Fruit fly (Drosophila melanogaster) whole organism, prepupa: Measurements from ENCODE around the gene ro.
A peak's percentile ranks its signal among the peaks of the same experiment; 100 is the strongest.

Experiments used
- Blimp-1 ChIP-seq: fragments of 200-800 bp; sonication (Bioruptor generic); optimal IDR thresholded peaks from 3 replicates; lab custom pipeline; 2017; ENCODE audit warnings: missing biosample characterization, missing genetic modification characterization, mild to moderate bottlenecking, moderate library complexity, missing genetic modification reagents
- CG10631 ChIP-seq: fragments of 200-800 bp; sonication (Bioruptor generic); optimal IDR thresholded peaks from 2 replicates; lab custom pipeline; 2016; ENCODE audit warnings: missing biosample characterization, missing genetic modification characterization
- CG10669 ChIP-seq: fragments of 200-800 bp; sonication (Bioruptor generic); optimal IDR thresholded peaks from 3 replicates; lab custom pipeline; 2018; ENCODE audit warnings: missing biosample characterization, mild to moderate bottlenecking, missing genetic modification characterization, moderate library complexity
- CG11294 ChIP-seq: fragments of 200-800 bp; sonication (Bioruptor generic); IDR thresholded peaks from 2 replicates; pipeline ENCODE4 v1.3.6; 2022; ENCODE audit warnings: missing biosample characterization, missing genetic modification characterization
- CG11762 ChIP-seq: fragments of 200-800 bp; sonication (Bioruptor generic); optimal IDR thresholded peaks from 3 replicates; lab custom pipeline; 2016; ENCODE audit warnings: missing biosample characterization, missing genetic modification characterization; ENCODE audit not compliant: insufficient read depth
- CG15336 ChIP-seq: fragments of 200-800 bp; sonication (Bioruptor generic); IDR thresholded peaks from 2 replicates; pipeline ENCODE4 v1.3.6; 2022; ENCODE audit warnings: missing biosample characterization, missing genetic modification characterization
- CG1621 ChIP-seq: fragments of 200-800 bp; sonication (Bioruptor generic); optimal IDR thresholded peaks from 3 replicates; lab custom pipeline; 2018; ENCODE audit warnings: missing biosample characterization, mild to moderate bottlenecking, missing genetic modification characterization
- CG16779 ChIP-seq: fragments of 200-800 bp; sonication (Bioruptor generic); optimal IDR thresholded peaks from 3 replicates; lab custom pipeline; 2017; ENCODE audit warnings: missing biosample characterization, mild to moderate bottlenecking, missing genetic modification characterization
- CG3032 ChIP-seq: fragments of 200-800 bp; optimal IDR thresholded peaks from 2 replicates; lab custom pipeline; 2019; ENCODE audit warnings: missing biosample characterization, mild to moderate bottlenecking, missing genetic modification characterization, moderate library complexity
- CG31627 ChIP-seq: fragments of 200-800 bp; sonication (Bioruptor generic); optimal IDR thresholded peaks from 3 replicates; lab custom pipeline; 2016; ENCODE audit warnings: missing biosample characterization, missing genetic modification characterization
- CG32006 ChIP-seq: fragments of 200-800 bp; sonication (Bioruptor generic); optimal IDR thresholded peaks from 3 replicates; lab custom pipeline; 2017; ENCODE audit warnings: missing biosample characterization, mild to moderate bottlenecking, missing genetic modification characterization
- CG34406 ChIP-seq: fragments of 200-800 bp; sonication (Bioruptor generic); optimal IDR thresholded peaks from 3 replicates; lab custom pipeline; 2016; ENCODE audit warnings: missing biosample characterization, missing genetic modification characterization
- CG3919 ChIP-seq: fragments of 200-800 bp; sonication (Bioruptor generic); optimal IDR thresholded peaks from 3 replicates; lab custom pipeline; 2016; ENCODE audit warnings: missing biosample characterization, missing genetic modification characterization
- CG4318 ChIP-seq: fragments of 200-800 bp; sonication (Bioruptor generic); optimal IDR thresholded peaks from 3 replicates; lab custom pipeline; 2017; ENCODE audit warnings: missing biosample characterization, mild to moderate bottlenecking, missing genetic modification characterization
- CG6276 ChIP-seq: fragments of 200-800 bp; sonication (Bioruptor generic); optimal IDR thresholded peaks from 2 replicates; lab custom pipeline; 2017; ENCODE audit warnings: missing biosample characterization, mild to moderate bottlenecking, missing genetic modification characterization
- CG6808 ChIP-seq: fragments of 200-800 bp; sonication (Bioruptor generic); optimal IDR thresholded peaks from 3 replicates; lab custom pipeline; 2017; ENCODE audit warnings: missing biosample characterization, missing genetic modification characterization, mild to moderate bottlenecking, moderate library complexity, missing genetic modification reagents
- CG7368 ChIP-seq: fragments of 200-800 bp; sonication (Bioruptor generic); optimal IDR thresholded peaks from 3 replicates; lab custom pipeline; 2016; ENCODE audit warnings: missing biosample characterization, missing genetic modification characterization
- CG8319 ChIP-seq: fragments of 200-800 bp; sonication (Bioruptor generic); optimal IDR thresholded peaks from 3 replicates; lab custom pipeline; 2016; ENCODE audit warnings: missing biosample characterization, missing genetic modification characterization
- CG8632 ChIP-seq: fragments of 200-800 bp; sonication (Bioruptor generic); optimal IDR thresholded peaks from 3 replicates; lab custom pipeline; 2016; ENCODE audit warnings: missing biosample characterization, missing genetic modification characterization
- CG9139 ChIP-seq: fragments of 200-800 bp; sonication (Bioruptor generic); optimal IDR thresholded peaks from 3 replicates; lab custom pipeline; 2017; ENCODE audit warnings: missing biosample characterization, mild to moderate bottlenecking, missing genetic modification characterization
- Eip75B ChIP-seq: fragments of 200-800 bp; sonication (Bioruptor generic); optimal IDR thresholded peaks from 3 replicates; lab custom pipeline; 2016; ENCODE audit warnings: missing biosample characterization, missing genetic modification characterization
- Eip93F ChIP-seq: fragments of 200-800 bp; sonication (Bioruptor generic); optimal IDR thresholded peaks from 2 replicates; lab custom pipeline; 2016; ENCODE audit warnings: missing biosample characterization, mild to moderate bottlenecking, missing genetic modification characterization
- Ets21C ChIP-seq: fragments of 200-800 bp; sonication (Bioruptor generic); optimal IDR thresholded peaks from 3 replicates; lab custom pipeline; 2016; ENCODE audit warnings: missing biosample characterization, missing genetic modification characterization
- Ets96B ChIP-seq: fragments of 200-800 bp; optimal IDR thresholded peaks from 2 replicates; lab custom pipeline; 2019; ENCODE audit warnings: missing biosample characterization, mild to moderate bottlenecking, missing genetic modification characterization, moderate library complexity
- Gug ChIP-seq: fragments of 200-800 bp; sonication (Bioruptor generic); IDR thresholded peaks from 2 replicates; pipeline ENCODE4 v1.3.6; 2022; ENCODE audit warnings: missing biosample characterization, missing genetic modification characterization
- Hr39 ChIP-seq: fragments of 200-800 bp; sonication (Bioruptor generic); optimal IDR thresholded peaks from 2 replicates; lab custom pipeline; 2016; ENCODE audit warnings: missing biosample characterization, missing genetic modification characterization
- Hr4 ChIP-seq: fragments of 200-800 bp; sonication (Bioruptor generic); optimal IDR thresholded peaks from 3 replicates; lab custom pipeline; 2016; ENCODE audit warnings: missing biosample characterization, missing genetic modification characterization
- Lpt ChIP-seq: fragments of 200-800 bp; sonication (Bioruptor generic); optimal IDR thresholded peaks from 3 replicates; lab custom pipeline; 2016; ENCODE audit warnings: missing biosample characterization, missing genetic modification characterization
- Met ChIP-seq: fragments of 200-800 bp; sonication (Bioruptor generic); optimal IDR thresholded peaks from 3 replicates; lab custom pipeline; 2016; ENCODE audit warnings: missing biosample characterization, missing genetic modification characterization
- Smox ChIP-seq: fragments of 200-800 bp; sonication (Bioruptor generic); optimal IDR thresholded peaks from 3 replicates; lab custom pipeline; 2016; ENCODE audit warnings: missing biosample characterization, missing genetic modification characterization
- achi ChIP-seq: fragments of 200-800 bp; sonication (Bioruptor generic); optimal IDR thresholded peaks from 3 replicates; lab custom pipeline; 2016; ENCODE audit warnings: missing biosample characterization, missing genetic modification characterization
- acj6 ChIP-seq: fragments of 200-800 bp; sonication (Bioruptor generic); optimal IDR thresholded peaks from 3 replicates; lab custom pipeline; 2016; ENCODE audit warnings: missing biosample characterization, missing genetic modification characterization
- cyc ChIP-seq: fragments of 200-800 bp; sonication (Bioruptor generic); optimal IDR thresholded peaks from 3 replicates; lab custom pipeline; 2016; ENCODE audit warnings: missing biosample characterization, missing genetic modification characterization
- dac ChIP-seq: fragments of 200-800 bp; sonication (Bioruptor generic); optimal IDR thresholded peaks from 2 replicates; lab custom pipeline; 2017; ENCODE audit warnings: missing biosample characterization, mild to moderate bottlenecking, missing genetic modification characterization
- dsx ChIP-seq: fragments of 200-800 bp; optimal IDR thresholded peaks from 3 replicates; lab custom pipeline; 2019; ENCODE audit warnings: missing biosample characterization, mild to moderate bottlenecking, missing genetic modification characterization, moderate library complexity; ENCODE audit not compliant: poor library complexity, severe bottlenecking
- eg ChIP-seq: fragments of 200-800 bp; sonication (Bioruptor generic); IDR thresholded peaks from 3 replicates; pipeline ENCODE4 v1.3.6; 2022; ENCODE audit warnings: missing biosample characterization, missing genetic modification characterization
- esn ChIP-seq: fragments of 200-800 bp; sonication (Bioruptor generic); optimal IDR thresholded peaks from 2 replicates; lab custom pipeline; 2016; ENCODE audit warnings: missing biosample characterization, mild to moderate bottlenecking, missing genetic modification characterization, moderate library complexity
- fd59A ChIP-seq: fragments of 200-800 bp; sonication (Bioruptor generic); optimal IDR thresholded peaks from 2 replicates; lab custom pipeline; 2017; ENCODE audit warnings: missing biosample characterization, mild to moderate bottlenecking, missing genetic modification characterization, missing genetic modification reagents
- fd85E ChIP-seq: fragments of 200-800 bp; sonication (Bioruptor generic); optimal IDR thresholded peaks from 3 replicates; lab custom pipeline; 2016; ENCODE audit warnings: missing biosample characterization, missing genetic modification characterization
- fkh ChIP-seq: fragments of 200-800 bp; sonication (Bioruptor generic); optimal IDR thresholded peaks from 3 replicates; lab custom pipeline; 2017; ENCODE audit warnings: missing biosample characterization, mild to moderate bottlenecking, missing genetic modification characterization, moderate library complexity
- lz ChIP-seq: fragments of 200-800 bp; sonication (Bioruptor generic); optimal IDR thresholded peaks from 3 replicates; lab custom pipeline; 2016; ENCODE audit warnings: missing biosample characterization, missing genetic modification characterization
- pdm3 ChIP-seq: fragments of 200-800 bp; sonication (Bioruptor generic); optimal IDR thresholded peaks from 3 replicates; lab custom pipeline; 2016; ENCODE audit warnings: missing biosample characterization, missing genetic modification characterization
- salr ChIP-seq, 2 experiments: fragments of 200-800 bp; sonication (Bioruptor generic); optimal IDR thresholded peaks; 3 replicates each; lab custom pipeline; 2016 to 2018; ENCODE audit warnings: missing biosample characterization in 2 of 2, missing genetic modification characterization in 2 of 2, mild to moderate bottlenecking in 1 of 2
- spab ChIP-seq: fragments of 200-800 bp; sonication (Bioruptor generic); optimal IDR thresholded peaks from 2 replicates; lab custom pipeline; 2017; ENCODE audit warnings: missing biosample characterization, mild to moderate bottlenecking, missing genetic modification characterization, missing genetic modification reagents
- ss ChIP-seq, 2 experiments: fragments of 200-800 bp; sonication (Bioruptor generic); optimal IDR thresholded peaks; 2 replicates in 1 of 2; 3 replicates in 1 of 2; lab custom pipeline; 2017 to 2018; ENCODE audit warnings: mild to moderate bottlenecking in 2 of 2, missing biosample characterization in 2 of 2, missing genetic modification characterization in 2 of 2, moderate library complexity in 1 of 2
- svp ChIP-seq: fragments of 200-800 bp; sonication (Bioruptor generic); peaks from one replicate; lab custom pipeline; 2016; ENCODE audit warnings: missing biosample characterization, missing genetic modification characterization
- topi ChIP-seq: fragments of 200-800 bp; sonication (Bioruptor generic); optimal IDR thresholded peaks from 3 replicates; lab custom pipeline; 2016; ENCODE audit warnings: missing biosample characterization, missing genetic modification characterization
- vri ChIP-seq: fragments of 200-800 bp; sonication (Bioruptor generic); optimal IDR thresholded peaks from 3 replicates; lab custom pipeline; 2016; ENCODE audit warnings: missing biosample characterization, mild to moderate bottlenecking, missing genetic modification characterization

The ro gene

dm6 chr3R:26893621-26894316 lies 12.8 kb upstream of the ro start (continued):
- no peak for TF ChIP-seq Blimp-1 (GFP tag; lab: Kevin White, UChicago)
- TF ChIP-seq pdm3 (GFP tag; lab: Kevin White, UChicago): peak; percentile 44
- TF ChIP-seq CG3919: peak; percentile 61
- TF ChIP-seq CG6808 (GFP tag; lab: Kevin White, UChicago): no peak
- TF ChIP-seq Hr39 (GFP tag; lab: Kevin White, UChicago): peak; percentile 54
- peak in 1 of 2 experiments; percentile 31 for TF ChIP-seq salr (GFP tag; optimal IDR thresholded peaks at IDR 0.05; lab: Kevin White, UChicago)
- TF ChIP-seq Smox (GFP tag; lab: Kevin White, UChicago): peak; percentile 55
- peak; percentile 8 for TF ChIP-seq Hr4 (GFP tag; lab: Kevin White, UChicago)
- TF ChIP-seq Eip93F (GFP tag; lab: Kevin White, UChicago): no peak
- TF ChIP-seq CG11762 (GFP tag; lab: Kevin White, UChicago): peak; percentile 4
- peak; percentile 53 for TF ChIP-seq achi
- TF ChIP-seq fd59A (GFP tag; lab: Kevin White, UChicago): no peak

dm6 chr3R:26892764-26893163 lies 11.8 kb upstream of the ro start:
- TF ChIP-seq CG11294 (GFP tag; lab: Robert Waterston, UW): 0 out of 2 replicates have a peak, but pooled peaks have one; percentile 21
- peak; percentile 56 for TF ChIP-seq Ets96B
- peak; percentile 25 for TF ChIP-seq CG4318 (GFP tag; lab: Kevin White, UChicago)
- TF ChIP-seq CG31627 (GFP tag; lab: Kevin White, UChicago): peak; percentile 70
- peak; percentile 59 for TF ChIP-seq CG10631 (GFP tag; lab: Kevin White, UChicago)
- peak; percentile 10 for TF ChIP-seq fkh (GFP tag; lab: Kevin White, UChicago)
- TF ChIP-seq eg (GFP tag; lab: Robert Waterston, UW): peak; percentile 71
- TF ChIP-seq lz (GFP tag; lab: Kevin White, UChicago): peak; percentile 60
- no peak for TF ChIP-seq Eip93F (GFP tag; lab: Kevin White, UChicago)
- TF ChIP-seq Lpt: no peak
- peak; percentile 54 for TF ChIP-seq Met
- peak; percentile 63 for TF ChIP-seq esn (GFP tag; lab: Kevin White, UChicago)
- TF ChIP-seq CG34406 (GFP tag; lab: Kevin White, UChicago): peak; percentile 56
- peak in 1 of 2 experiments; percentile 16 for TF ChIP-seq ss (GFP tag; optimal IDR thresholded peaks at IDR 0.05; lab: Kevin White, UChicago)
- no peak for TF ChIP-seq Gug (GFP tag; lab: Robert Waterston, UW)
- TF ChIP-seq dsx (GFP tag; lab: Kevin White, UChicago): peak; percentile 42
- peak; percentile 35 for TF ChIP-seq vri (GFP tag; lab: Kevin White, UChicago)
- TF ChIP-seq CG16779 (tag; lab: Kevin White, UChicago): no peak
- no peak for TF ChIP-seq dac (GFP tag; lab: Kevin White, UChicago)
- TF ChIP-seq acj6 (GFP tag; lab: Kevin White, UChicago): peak; percentile 53
- peak; percentile 64 for TF ChIP-seq CG32006 (GFP tag; lab: Kevin White, UChicago)
- TF ChIP-seq cyc (GFP tag; lab: Kevin White, UChicago): no peak
- peak; percentile 4 for TF ChIP-seq CG10669 (GFP tag; lab: Kevin White, UChicago)
- peak; percentile 53 for TF ChIP-seq Eip75B
- TF ChIP-seq CG9139 (GFP tag; lab: Kevin White, UChicago): peak; percentile 20
- TF ChIP-seq CG8319 (GFP tag; lab: Kevin White, UChicago): no peak
- peak; percentile 46 for TF ChIP-seq CG3032 (tag; lab: Kevin White, UChicago)
- peak; percentile 51 for TF ChIP-seq CG8632
- no peak for TF ChIP-seq CG7368 (GFP tag; lab: Kevin White, UChicago)
- peak; percentile 74 for TF ChIP-seq svp (GFP tag; lab: Kevin White, UChicago)
- no peak for TF ChIP-seq fd85E (GFP tag; lab: Kevin White, UChicago)
- TF ChIP-seq Ets21C (GFP tag; lab: Kevin White, UChicago): peak; percentile 36
- peak; percentile 11 for TF ChIP-seq achi
- TF ChIP-seq spab (GFP tag; lab: Kevin White, UChicago): no peak
- peak; percentile 60 for TF ChIP-seq CG1621 (tag; lab: Kevin White, UChicago)
- peak; percentile 17 for TF ChIP-seq CG6276 (GFP tag; lab: Kevin White, UChicago)
- peak; percentile 72 for TF ChIP-seq CG15336 (GFP tag; lab: Robert Waterston, UW)
- TF ChIP-seq topi (GFP tag; lab: Kevin White, UChicago): peak; percentile 43
- TF ChIP-seq CG6808 (GFP tag; lab: Kevin White, UChicago): no peak
- peak; percentile 12 to 40 for TF ChIP-seq salr (GFP tag; optimal IDR thresholded peaks at IDR 0.05; lab: Kevin White, UChicago)
